Fruit fly (Drosophila melanogaster) whole organism: ENCODE data around the gene MED6.

Experiments used
- CG8478 ChIP-seq: fragments of >200 bp; optimal IDR thresholded peaks from 2 replicates; lab custom pipeline; 2018; ENCODE audit warnings: inconsistent platforms
- Dll ChIP-seq: fragments of >200 bp; optimal IDR thresholded peaks from 2 replicates; lab custom pipeline; 2017
- EcR ChIP-seq, 2 experiments: fragments of >200 bp; optimal IDR thresholded peaks; 2 replicates each; lab custom pipeline; 2017; ENCODE audit warnings: missing biosample characterization in 2 of 2, missing genetic modification characterization in 2 of 2, missing genetic modification reagents in 2 of 2
- pan ChIP-seq: fragments of >200 bp; optimal IDR thresholded peaks from 2 replicates; lab custom pipeline; 2017
- psq ChIP-seq: fragments of >200 bp; optimal IDR thresholded peaks from 2 replicates; lab custom pipeline; 2017
- usp ChIP-seq: fragments of >200 bp; optimal IDR thresholded peaks from 2 replicates; lab custom pipeline; 2017; ENCODE audit warnings: missing biosample characterization, missing genetic modification characterization, mixed read lengths

MED6 gene

DNA sequence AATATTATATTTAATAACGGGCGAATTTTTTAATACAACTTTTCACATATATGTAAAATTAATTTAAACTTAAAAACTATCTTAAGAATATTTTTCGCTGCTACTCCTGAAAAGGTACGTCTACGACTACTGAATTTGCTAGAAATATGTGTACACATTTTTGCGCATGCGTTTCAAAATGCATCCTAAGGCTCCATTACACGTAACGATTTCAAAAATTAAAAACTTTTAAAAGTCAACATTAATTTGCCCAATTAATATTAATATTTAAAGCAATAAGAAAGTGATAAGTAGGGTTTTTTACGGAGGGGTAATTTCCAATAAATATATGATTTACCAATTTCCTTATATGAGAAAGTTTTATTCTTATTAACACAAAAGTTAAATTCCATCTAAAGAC lies 38.0 kb downstream of the MED6 start, which contains the start of gene FoxP:
TSS of gene FoxP (minus strand) at position 89 of the 400 bp plus-strand sequence.
- TF ChIP-seq usp (GFP tag; lab: Kevin White, UChicago) (no peak), psq (lab: Kevin White, UChicago) (no peak), CG8478 (lab: Kevin White, UChicago) (no peak), Dll (lab: Kevin White, UChicago) (no peak), EcR (GFP tag; optimal IDR thresholded peaks at IDR 0.05; lab: Kevin White, UChicago) (no peak), pan (lab: Kevin White, UChicago) (no peak)

DNA sequence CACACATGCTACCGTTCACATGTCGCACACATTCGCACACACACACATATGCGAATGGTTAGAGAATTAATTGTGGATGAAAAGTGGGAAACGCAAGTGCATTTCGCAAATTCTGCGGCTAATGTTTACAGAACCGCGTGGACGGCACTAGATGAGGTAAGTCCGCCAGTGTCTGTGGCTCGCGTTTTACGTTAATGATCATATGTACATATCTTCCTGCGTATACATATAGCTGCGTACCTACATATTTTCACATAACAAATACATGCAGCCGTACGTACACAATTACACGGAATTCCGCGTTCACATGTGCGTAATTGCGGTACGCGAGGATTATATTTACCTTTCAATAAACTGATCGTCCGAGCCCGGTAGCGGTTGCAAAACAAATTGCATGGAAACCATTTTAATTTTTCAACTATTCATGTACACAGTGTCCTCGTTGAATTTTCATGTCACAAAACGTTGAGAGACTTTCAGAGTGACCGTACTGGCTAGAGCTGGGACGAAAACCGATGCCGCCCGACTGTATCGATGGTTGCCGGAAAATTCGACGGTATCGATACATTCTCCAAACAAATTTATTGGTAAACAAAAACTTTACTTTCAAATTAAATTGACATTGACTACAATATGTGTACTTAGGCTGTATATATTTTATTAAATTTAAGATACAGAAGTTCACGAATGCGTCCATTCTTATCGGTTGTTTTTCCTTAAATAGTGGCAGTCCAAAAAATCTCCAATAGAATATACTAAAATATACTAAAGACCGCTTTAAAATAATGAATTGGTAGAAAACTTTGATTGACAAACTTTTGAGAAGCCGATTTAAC lies 43.4 kb downstream of the MED6 start, which contains the start of gene hyd:
TSS of gene hyd (minus strand) at position 495 of the 836 bp plus-strand sequence.
- peak; percentile 21 for TF ChIP-seq CG8478 (lab: Kevin White, UChicago)
- TF ChIP-seq EcR (GFP tag; optimal IDR thresholded peaks at IDR 0.05; lab: Kevin White, UChicago), result no peak
